Worm (Caenorhabditis elegans) whole organism, L4/young adult: ENCODE results near the gene gbb-2.

Source experiments
- W03F9.2 ChIP-seq: fragments of 150-350 bp; optimal IDR thresholded peaks from 2 replicates; lab custom pipeline; 2014; ENCODE audit warnings: missing biosample characterization, missing genetic modification characterization
- him-1 ChIP-seq: sonication (generic microtip); optimal IDR thresholded peaks from 2 replicates; lab custom pipeline; 2016; ENCODE audit warnings: missing genotype, missing genetic modification reagents, missing genetic modification characterization, missing compliant biosample characterization

DNA sequence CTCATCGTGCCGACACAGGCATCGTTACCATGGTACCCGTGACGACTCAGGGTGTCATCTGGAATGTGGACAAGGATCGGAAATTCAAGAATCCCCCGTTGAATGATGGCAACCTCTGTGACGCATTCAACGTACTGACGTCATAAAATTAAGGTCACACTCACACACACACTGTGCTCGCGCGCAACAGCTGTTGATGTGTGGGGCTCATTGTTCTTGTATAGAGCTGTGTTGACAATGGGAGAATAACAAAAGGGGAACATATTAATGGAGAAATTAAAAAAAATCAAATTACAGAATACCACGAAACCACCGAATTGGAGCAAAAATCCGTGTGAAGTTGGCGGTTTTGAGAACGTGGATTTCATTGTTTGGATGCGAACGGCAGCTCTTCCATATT is 58.2 kb downstream of the gbb-2 start:
- no peak for TF ChIP-seq him-1 (tag; lab: Kevin White, UChicago)
- TF ChIP-seq W03F9.2 (tag; lab: Kevin White, UChicago) = no peak
